Fruit fly (Drosophila melanogaster): Measurements from ENCODE around the gene Srrm1.
A peak's percentile ranks its signal among the peaks of the same experiment; 100 is the strongest.

Srrm1 gene

dm6 chr3L:13044335-13044814, 7.8 kb downstream of the Srrm1 start, which contains the start of gene Syx13 (continued):
- TF ChIP-seq hth (optimal IDR thresholded peaks at IDR 0.05) (no peak), E2f1 (GFP tag; IDR thresholded peaks at IDR 0.05) (peak; percentile 93), hbn (GFP tag; IDR thresholded peaks at IDR 0.05; ENCODE audit: partially characterized antibody) (peak; percentile 73)

DNA sequence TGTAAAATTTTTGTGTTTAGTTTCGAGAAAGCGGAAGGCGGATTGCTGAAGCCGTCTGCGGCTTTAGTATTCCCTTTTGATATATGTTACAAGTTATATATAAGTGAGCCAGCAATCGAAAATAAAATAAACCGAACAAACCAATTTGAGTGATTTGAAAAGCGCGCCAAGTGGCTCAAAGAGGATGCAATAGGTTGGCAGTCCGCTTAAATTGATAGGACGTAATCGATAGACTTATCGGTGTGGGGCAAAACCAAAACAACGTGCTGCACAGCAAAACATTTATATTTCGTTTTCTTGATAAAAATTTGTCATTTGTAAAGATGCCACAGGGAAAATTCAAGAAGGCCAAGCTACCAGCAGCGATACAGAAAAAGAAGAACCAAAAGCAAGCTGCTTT, 10.1 kb downstream of the Srrm1 start, which contains the start of gene CG11279:
TSS of gene CG11279 (plus strand) at position 220 of the 400 bp plus-strand sequence.
- peak; percentile 79 for TF ChIP-seq Dll (GFP tag; IDR thresholded peaks at IDR 0.05; ENCODE audit: partially characterized antibody)
- TF ChIP-seq BEAF-32 (GFP tag; optimal IDR thresholded peaks at IDR 0.05), result peak; percentile 73
- peak; percentile 54; the same call in 2 of the 3 replicates for TF ChIP-seq Doc3 (GFP tag; IDR thresholded peaks at IDR 0.05; ENCODE audit: partially characterized antibody)
- peak; percentile 83 for TF ChIP-seq Med (GFP tag)
- peak; percentile 69 for TF ChIP-seq CG14860 (GFP tag; IDR thresholded peaks at IDR 0.05; ENCODE audit: partially characterized antibody)
- TF ChIP-seq Drgx (GFP tag; IDR thresholded peaks at IDR 0.05), result no peak
- TF ChIP-seq CG16779 (GFP tag; IDR thresholded peaks at IDR 0.05), result no peak
- peak; percentile 81; the same call in 2 of the 3 replicates for TF ChIP-seq Opbp (GFP tag; IDR thresholded peaks at IDR 0.05; ENCODE audit: partially characterized antibody)
- TF ChIP-seq CG12744 (GFP tag; optimal IDR thresholded peaks at IDR 0.05), result no peak
- TF ChIP-seq Ada2b (GFP tag; IDR thresholded peaks at IDR 0.05), result no peak
- peak; percentile 55 for TF ChIP-seq sens (GFP tag)
- peak; percentile 68 for TF ChIP-seq unc-4 (GFP tag; IDR thresholded peaks at IDR 0.05; ENCODE audit: partially characterized antibody)
- no peak for TF ChIP-seq tin (GFP tag; optimal IDR thresholded peaks at IDR 0.05)
- no peak for TF ChIP-seq CG16815 (GFP tag; optimal IDR thresholded peaks at IDR 0.05)
- TF ChIP-seq pzg (GFP tag; optimal IDR thresholded peaks at IDR 0.05), result peak; percentile 71
- TF ChIP-seq Dp (GFP tag; optimal IDR thresholded peaks at IDR 0.05), result peak; percentile 98
- peak; percentile 47; the same call in 1 of the 2 replicates for TF ChIP-seq inv (GFP tag; IDR thresholded peaks at IDR 0.05; ENCODE audit: partially characterized antibody)
- TF ChIP-seq Bgb (GFP tag; IDR thresholded peaks at IDR 0.05; ENCODE audit: partially characterized antibody), result peak; percentile 78
- TF ChIP-seq Xrp1 (GFP tag; IDR thresholded peaks at IDR 0.05), result 0 out of 2 replicates have a peak, but pooled peaks have one; percentile 18
- TF ChIP-seq Myb (GFP tag; optimal IDR thresholded peaks at IDR 0.05), result peak; percentile 0
- TF ChIP-seq Six4 (GFP tag; optimal IDR thresholded peaks at IDR 0.05), result no peak
- TF ChIP-seq HmgZ (tag; optimal IDR thresholded peaks at IDR 0.05), result peak; percentile 0
- no peak for TF ChIP-seq CG3281 (GFP tag; optimal IDR thresholded peaks at IDR 0.05)
- TF ChIP-seq bbx (GFP tag; IDR thresholded peaks at IDR 0.05; ENCODE audit: partially characterized antibody), result peak; percentile 85
- no peak for TF ChIP-seq bigmax (GFP tag; optimal IDR thresholded peaks at IDR 0.05)
- TF ChIP-seq Taf1 (GFP tag; IDR thresholded peaks at IDR 0.05), result no peak
- no peak for TF ChIP-seq pfk (GFP tag; optimal IDR thresholded peaks at IDR 0.05)
- TF ChIP-seq Sry-δ (GFP tag; optimal IDR thresholded peaks at IDR 0.05), result peak; percentile 59
- TF ChIP-seq CG17829 (tag; optimal IDR thresholded peaks at IDR 0.05), result peak; percentile 33
- TF ChIP-seq CG7963 (GFP tag; IDR thresholded peaks at IDR 0.05; ENCODE audit: partially characterized antibody), result peak; percentile 78; the same call in 2 of the 3 replicates
- TF ChIP-seq abd-A (tag; optimal IDR thresholded peaks at IDR 0.05), result no peak
- no peak for TF ChIP-seq yki (optimal IDR thresholded peaks at IDR 0.05)
- no peak for TF ChIP-seq zen (tag; optimal IDR thresholded peaks at IDR 0.05)
- TF ChIP-seq lilli (GFP tag; optimal IDR thresholded peaks at IDR 0.05), result no peak
- peak; percentile 79 for TF ChIP-seq amos (GFP tag; IDR thresholded peaks at IDR 0.05; ENCODE audit: partially characterized antibody)
- TF ChIP-seq CG8290 (GFP tag; optimal IDR thresholded peaks at IDR 0.05), result no peak
- peak in 1 of 2 experiments; percentile 15 for TF ChIP-seq CG8290 (tag; optimal IDR thresholded peaks at IDR 0.05)
- no peak for TF ChIP-seq pros (GFP tag; optimal IDR thresholded peaks at IDR 0.05)
- no peak for TF ChIP-seq slbo (GFP tag; IDR thresholded peaks at IDR 0.05)
- peak; percentile 13 for TF ChIP-seq gro (GFP tag; optimal IDR thresholded peaks at IDR 0.05)
- TF ChIP-seq grau (tag; optimal IDR thresholded peaks at IDR 0.05), result peak; percentile 6
- no peak for TF ChIP-seq hth (optimal IDR thresholded peaks at IDR 0.05)
- TF ChIP-seq CG17361 (GFP tag; IDR thresholded peaks at IDR 0.05), result no peak
- TF ChIP-seq jigr1 (GFP tag; IDR thresholded peaks at IDR 0.05), result no peak
- peak; percentile 58 for TF ChIP-seq CG3847 (GFP tag; IDR thresholded peaks at IDR 0.05)
- no peak for TF ChIP-seq her (GFP tag; optimal IDR thresholded peaks at IDR 0.05)
- TF ChIP-seq CG4424 (GFP tag; optimal IDR thresholded peaks at IDR 0.05), result no peak
